Worm (Caenorhabditis elegans) whole organism, dauer: Measurements from ENCODE around the gene C15H9.5.

ENCODE experiments used
- unc-62 ChIP-seq: sonication (generic microtip); optimal IDR thresholded peaks from 2 replicates; lab custom pipeline; 2017; ENCODE audit warnings: missing biosample characterization, missing genetic modification reagents, missing genetic modification characterization

Gene C15H9.5

ce11 chrX:6129277-6129676, 36.2 kb downstream of the C15H9.5 start:
- TF ChIP-seq unc-62 (GFP tag; lab: Kevin White, UChicago): no peak

ce11 chrX:6134423-6134822, 41.3 kb downstream of the C15H9.5 start:
- no peak for TF ChIP-seq unc-62 (GFP tag; lab: Kevin White, UChicago)

ce11 chrX:6138243-6138642, 45.1 kb downstream of the C15H9.5 start, which contains the start of gene Y72A10A.1:
Y72A10A.1 (minus strand) TSS chrX:6138343.
- no peak for TF ChIP-seq unc-62 (GFP tag; lab: Kevin White, UChicago)

- TF ChIP-seq unc-62 (GFP tag; lab: Kevin White, UChicago): no peak
Measured at ce11 chrX:6145921-6146320, 52.8 kb downstream of the C15H9.5 start.
